Worm (Caenorhabditis elegans) whole organism, L2 larva: ENCODE results near the gene fbxa-35.

Experiments
- ZK546.5 ChIP-seq: sonication (generic microtip); optimal IDR thresholded peaks from 2 replicates; lab custom pipeline; 2017; ENCODE audit warnings: missing biosample characterization, missing genetic modification characterization
- lsy-2 ChIP-seq, 2 experiments: fragments of 150-350 bp in 1 of 2; sonication (generic microtip) in 1 of 2; optimal IDR thresholded peaks; 2 replicates each; lab custom pipeline; 2014 to 2017; ENCODE audit warnings: missing biosample characterization in 2 of 2, missing genetic modification characterization in 2 of 2
- nhr-12 ChIP-seq: fragments of 150-350 bp; optimal IDR thresholded peaks from 2 replicates; lab custom pipeline; 2014; ENCODE audit warnings: missing biosample characterization, missing genetic modification characterization
- unc-39 ChIP-seq: fragments of 150-350 bp; optimal IDR thresholded peaks from 2 replicates; lab custom pipeline; 2014; ENCODE audit warnings: missing biosample characterization, missing genetic modification characterization
- zag-1 ChIP-seq: fragments of 150-350 bp; optimal IDR thresholded peaks from 2 replicates; lab custom pipeline; 2014; ENCODE audit warnings: missing biosample characterization, missing genetic modification characterization

ce11 chrIII:1269156-1269555 is 26.3 kb upstream of the fbxa-35 start, which contains the start of gene fbxa-32:
- TF ChIP-seq lsy-2 (tag; optimal IDR thresholded peaks at IDR 0.05; lab: Kevin White, UChicago) = no peak
- TF ChIP-seq ZK546.5 (tag; lab: Kevin White, UChicago) = no peak
- no peak for TF ChIP-seq unc-39 (tag; lab: Kevin White, UChicago)
- no peak for TF ChIP-seq nhr-12 (tag; lab: Kevin White, UChicago)
- no peak for TF ChIP-seq zag-1 (tag; lab: Kevin White, UChicago)
